Worm (Caenorhabditis elegans): Measurements from ENCODE around the gene hpl-1.

- TF ChIP-seq pha-4 (tag; optimal IDR thresholded peaks at IDR 0.05) (no peak), fkh-10 (GFP tag; optimal IDR thresholded peaks at IDR 0.05) (no peak), pqm-1 (tag; optimal IDR thresholded peaks at IDR 0.05) (no peak), lin-11 (tag; optimal IDR thresholded peaks at IDR 0.05) (no peak), che-1 (tag; optimal IDR thresholded peaks at IDR 0.05) (no peak), pag-3 (tag; optimal IDR thresholded peaks at IDR 0.05; ENCODE audit: borderline replicate concordance) (no peak), ama-1 (optimal IDR thresholded peaks at IDR 0.05) (no peak), nhr-11 (tag; optimal IDR thresholded peaks at IDR 0.05) (no peak)
These were observed at the start of gene hpl-1 for ce11 chrX:13245090-13245489.

All from whole organism, late embryonic.